Fruit fly (Drosophila melanogaster) whole organism, embryonic: Measurements from ENCODE around the gene CG15764.

Experiments
- ATbp ChIP-seq: fragments of 200-800 bp; sonication (Bioruptor generic); optimal IDR thresholded peaks from 2 replicates; lab custom pipeline; 2017; ENCODE audit warnings: missing biosample characterization, mild to moderate bottlenecking, missing genetic modification characterization, missing genetic modification reagents
- Atf-2 ChIP-seq: fragments of 200-800 bp; sonication (Bioruptor generic); optimal IDR thresholded peaks from 2 replicates; lab custom pipeline; 2016; ENCODE audit warnings: missing biosample characterization, missing genetic modification characterization
- Awh ChIP-seq: fragments of 200-800 bp; sonication (Bioruptor generic); IDR thresholded peaks from 2 replicates; pipeline ENCODE4, ENCODE4 v1.3.6; 2022; ENCODE audit warnings: missing biosample characterization, missing genetic modification characterization
- Blimp-1 ChIP-seq: fragments of 200-800 bp; sonication (Bioruptor generic); optimal IDR thresholded peaks from 3 replicates; lab custom pipeline; 2018; ENCODE audit warnings: missing biosample characterization, missing genetic modification characterization, mild to moderate bottlenecking, moderate library complexity, missing genetic modification reagents
- CG10147 ChIP-seq: fragments of 200-800 bp; sonication (Bioruptor generic); optimal IDR thresholded peaks from 2 replicates; lab custom pipeline; 2019; ENCODE audit warnings: missing biosample characterization, mild to moderate bottlenecking, missing genetic modification characterization, moderate library complexity
- CG10462 ChIP-seq: fragments of 200-800 bp; sonication (Bioruptor generic); optimal IDR thresholded peaks from 2 replicates; lab custom pipeline; 2016; ENCODE audit warnings: missing biosample characterization, missing genetic modification characterization
- CG10959 ChIP-seq: fragments of 200-800 bp; sonication (Bioruptor generic); IDR thresholded peaks from 2 replicates; pipeline ENCODE4 v1.3.6; 2022; ENCODE audit warnings: missing biosample characterization, missing genetic modification characterization
- CG11398 ChIP-seq: fragments of 200-800 bp; sonication (Bioruptor generic); optimal IDR thresholded peaks from 2 replicates; lab custom pipeline; 2016; ENCODE audit warnings: missing biosample characterization, missing genetic modification characterization
- CG11560 ChIP-seq: fragments of 200-800 bp; sonication (Bioruptor generic); IDR thresholded peaks from 3 replicates; pipeline ENCODE4 v1.3.6; 2022; ENCODE audit warnings: missing biosample characterization, missing genetic modification characterization
- CG11723 ChIP-seq: fragments of 200-800 bp; sonication (Bioruptor generic); optimal IDR thresholded peaks from 2 replicates; lab custom pipeline; 2017; ENCODE audit warnings: missing biosample characterization, mild to moderate bottlenecking, missing genetic modification characterization
- CG12071 ChIP-seq: fragments of 200-800 bp; sonication (Bioruptor generic); optimal IDR thresholded peaks from 3 replicates; lab custom pipeline; 2018; ENCODE audit warnings: missing biosample characterization, mild to moderate bottlenecking, missing genetic modification characterization
- CG12104 ChIP-seq: fragments of 200-800 bp; sonication (Bioruptor generic); optimal IDR thresholded peaks from 3 replicates; lab custom pipeline; 2016; ENCODE audit warnings: missing biosample characterization, missing genetic modification characterization
- CG12236 ChIP-seq: fragments of 200-800 bp; sonication (Bioruptor generic); optimal IDR thresholded peaks from 2 replicates; lab custom pipeline; 2016; ENCODE audit warnings: missing biosample characterization, missing genetic modification characterization
- CG13894 ChIP-seq: fragments of 200-800 bp; sonication (Bioruptor generic); optimal IDR thresholded peaks from 3 replicates; lab custom pipeline; 2018; ENCODE audit warnings: missing biosample characterization, mild to moderate bottlenecking, missing genetic modification characterization, moderate library complexity
- CG15011 ChIP-seq: fragments of 200-800 bp; sonication (Bioruptor generic); optimal IDR thresholded peaks from 3 replicates; lab custom pipeline; 2018; ENCODE audit warnings: missing biosample characterization, mild to moderate bottlenecking, missing genetic modification characterization
- CG15269 ChIP-seq: fragments of 200-800 bp; sonication (Bioruptor generic); optimal IDR thresholded peaks from 2 replicates; lab custom pipeline; 2018; ENCODE audit warnings: missing biosample characterization, mild to moderate bottlenecking, missing genetic modification characterization, moderate library complexity
- CG17385 ChIP-seq: fragments of 200-800 bp; sonication (Bioruptor generic); optimal IDR thresholded peaks from 3 replicates; lab custom pipeline; 2018; ENCODE audit warnings: missing biosample characterization, mild to moderate bottlenecking, missing genetic modification characterization
- CG1792 ChIP-seq: fragments of 200-800 bp; sonication (Bioruptor generic); optimal IDR thresholded peaks from 2 replicates; lab custom pipeline; 2016; ENCODE audit warnings: missing biosample characterization, missing genetic modification characterization
- CG18619 ChIP-seq: fragments of 200-800 bp; sonication (Bioruptor generic); optimal IDR thresholded peaks from 3 replicates; lab custom pipeline; 2017; ENCODE audit warnings: missing biosample characterization, mild to moderate bottlenecking, missing genetic modification characterization
- CG34422 ChIP-seq: fragments of 200-800 bp; sonication (Bioruptor generic); IDR thresholded peaks from 3 replicates; pipeline ENCODE4 v1.3.6; 2022; ENCODE audit warnings: missing biosample characterization, missing genetic modification characterization
- CG4282 ChIP-seq: fragments of 200-800 bp; sonication (Bioruptor generic); optimal IDR thresholded peaks from 2 replicates; lab custom pipeline; 2016; ENCODE audit warnings: missing biosample characterization, missing genetic modification characterization
- CG4707 ChIP-seq: fragments of 200-800 bp; sonication (Bioruptor generic); optimal IDR thresholded peaks from 2 replicates; lab custom pipeline; 2018; ENCODE audit warnings: missing biosample characterization, mild to moderate bottlenecking, missing genetic modification characterization, moderate library complexity
- CG6175 ChIP-seq: fragments of 200-800 bp; sonication (Bioruptor generic); IDR thresholded peaks from 3 replicates; pipeline ENCODE4 v1.3.6; 2022; ENCODE audit warnings: missing biosample characterization, missing genetic modification characterization
- CG7357 ChIP-seq: fragments of 200-800 bp; sonication (Bioruptor generic); IDR thresholded peaks from 3 replicates; pipeline ENCODE4 v1.3.6; 2022; ENCODE audit warnings: missing biosample characterization, missing genetic modification characterization
- CG9437 ChIP-seq: fragments of 200-800 bp; sonication (Bioruptor generic); optimal IDR thresholded peaks from 2 replicates; lab custom pipeline; 2018; ENCODE audit warnings: missing biosample characterization, mild to moderate bottlenecking, missing genetic modification characterization
- Dbx ChIP-seq: fragments of 200-800 bp; sonication (Bioruptor generic); IDR thresholded peaks from 3 replicates; pipeline ENCODE4 v1.3.6; 2022; ENCODE audit warnings: missing biosample characterization, missing genetic modification characterization
- Hmx ChIP-seq: fragments of 200-800 bp; sonication (Bioruptor generic); optimal IDR thresholded peaks from 2 replicates; lab custom pipeline; 2016; ENCODE audit warnings: missing biosample characterization, missing genetic modification characterization
- Kr ChIP-seq: fragments of 200-800 bp; sonication (Bioruptor generic); optimal IDR thresholded peaks from 2 replicates; lab custom pipeline; 2017; ENCODE audit warnings: missing biosample characterization, mild to moderate bottlenecking, missing genetic modification characterization
- Meics ChIP-seq: fragments of 200-800 bp; sonication (Bioruptor generic); optimal IDR thresholded peaks from 2 replicates; lab custom pipeline; 2017; ENCODE audit warnings: missing biosample characterization, mild to moderate bottlenecking, missing genetic modification characterization
- Six4 ChIP-seq: fragments of 200-800 bp; sonication (Bioruptor generic); optimal IDR thresholded peaks from 2 replicates; lab custom pipeline; 2016; ENCODE audit warnings: missing biosample characterization, missing genetic modification characterization
- Sox102F ChIP-seq: fragments of 200-800 bp; sonication (Bioruptor generic); optimal IDR thresholded peaks from 2 replicates; lab custom pipeline; 2018; ENCODE audit warnings: missing biosample characterization, mild to moderate bottlenecking, missing genetic modification characterization, moderate library complexity
- Xrp1 ChIP-seq: fragments of 200-800 bp; sonication (Bioruptor generic); IDR thresholded peaks from 2 replicates; pipeline ENCODE4 v1.3.6; 2022; ENCODE audit warnings: missing biosample characterization, missing genetic modification characterization
- ap ChIP-seq: fragments of 200-800 bp; sonication (Bioruptor generic); IDR thresholded peaks from 2 replicates; pipeline ENCODE4 v1.3.6; 2022; ENCODE audit warnings: missing biosample characterization, missing genetic modification characterization
- ash1 ChIP-seq: fragments of 200-800 bp; sonication (Bioruptor generic); optimal IDR thresholded peaks from 2 replicates; lab custom pipeline; 2018; ENCODE audit warnings: missing biosample characterization, mild to moderate bottlenecking, missing genetic modification characterization
- bcd ChIP-seq: fragments of 200-800 bp; sonication (Bioruptor generic); optimal IDR thresholded peaks from 2 replicates; lab custom pipeline; 2017; ENCODE audit warnings: missing biosample characterization, mild to moderate bottlenecking, missing genetic modification characterization
- bigmax ChIP-seq: fragments of 200-800 bp; sonication (Bioruptor generic); optimal IDR thresholded peaks from 2 replicates; lab custom pipeline; 2018; ENCODE audit warnings: missing biosample characterization, mild to moderate bottlenecking, missing genetic modification characterization
- ci ChIP-seq: fragments of 200-800 bp; sonication (Bioruptor generic); IDR thresholded peaks from 3 replicates; pipeline ENCODE4 v1.3.6; 2022; ENCODE audit warnings: missing biosample characterization, missing genetic modification characterization
- dpn ChIP-seq, 2 experiments: fragments of 200-800 bp; sonication (Bioruptor generic); optimal IDR thresholded peaks; 3 replicates each; lab custom pipeline; 2016; ENCODE audit warnings: missing biosample characterization in 2 of 2, missing genetic modification characterization in 2 of 2
- fu2 ChIP-seq: fragments of 200-800 bp; sonication (Bioruptor generic); optimal IDR thresholded peaks from 2 replicates; lab custom pipeline; 2016; ENCODE audit warnings: missing biosample characterization, missing genetic modification characterization
- gce ChIP-seq: fragments of 200-800 bp; sonication (Bioruptor generic); IDR thresholded peaks from 3 replicates; pipeline ENCODE4 v1.3.6; 2022; ENCODE audit warnings: missing biosample characterization, missing genetic modification characterization
- ind ChIP-seq: fragments of 200-800 bp; sonication (Bioruptor generic); optimal IDR thresholded peaks from 3 replicates; lab custom pipeline; 2016; ENCODE audit warnings: missing biosample characterization, missing genetic modification characterization
- nau ChIP-seq: fragments of 200-800 bp; sonication (Bioruptor generic); optimal IDR thresholded peaks from 3 replicates; lab custom pipeline; 2017; ENCODE audit warnings: missing biosample characterization, mild to moderate bottlenecking, missing genetic modification characterization, missing genetic modification reagents
- nerfin-1 ChIP-seq: fragments of 200-800 bp; sonication (Bioruptor generic); optimal IDR thresholded peaks from 3 replicates; lab custom pipeline; 2019; ENCODE audit warnings: missing biosample characterization, mild to moderate bottlenecking, missing genetic modification characterization, moderate library complexity
- nmo ChIP-seq: fragments of 200-800 bp; sonication (Bioruptor generic); optimal IDR thresholded peaks from 2 replicates; lab custom pipeline; 2018; ENCODE audit warnings: missing biosample characterization, mild to moderate bottlenecking, missing genetic modification characterization, moderate library complexity
- odd ChIP-seq: fragments of 200-800 bp; sonication (Bioruptor generic); optimal IDR thresholded peaks from 2 replicates; lab custom pipeline; 2017; ENCODE audit warnings: missing biosample characterization, mild to moderate bottlenecking, missing genetic modification characterization
- onecut ChIP-seq: fragments of 200-800 bp; sonication (Bioruptor generic); IDR thresholded peaks from 2 replicates; pipeline ENCODE4 v1.3.6; 2022; ENCODE audit warnings: missing biosample characterization, missing genetic modification characterization
- pita ChIP-seq: fragments of 200-800 bp; sonication (Bioruptor generic); optimal IDR thresholded peaks from 2 replicates; lab custom pipeline; 2017; ENCODE audit warnings: missing biosample characterization, mild to moderate bottlenecking, missing genetic modification characterization
- pnt ChIP-seq: fragments of 200-800 bp; sonication (Bioruptor generic); optimal IDR thresholded peaks from 3 replicates; lab custom pipeline; 2016; ENCODE audit warnings: missing biosample characterization, missing genetic modification characterization
- pzg ChIP-seq: fragments of 200-800 bp; sonication (Bioruptor generic); optimal IDR thresholded peaks from 3 replicates; lab custom pipeline; 2018; ENCODE audit warnings: missing biosample characterization, mild to moderate bottlenecking, missing genetic modification characterization, moderate library complexity
- row ChIP-seq: fragments of 200-800 bp; sonication (Bioruptor generic); IDR thresholded peaks from 3 replicates; pipeline ENCODE4 v1.3.6; 2022; ENCODE audit warnings: missing biosample characterization, missing genetic modification characterization
- slp2 ChIP-seq: fragments of 200-800 bp; sonication (Bioruptor generic); optimal IDR thresholded peaks from 2 replicates; lab custom pipeline; 2016; ENCODE audit warnings: missing biosample characterization, missing genetic modification characterization
- unpg ChIP-seq: fragments of 200-800 bp; sonication (Bioruptor generic); optimal IDR thresholded peaks from 3 replicates; lab custom pipeline; 2018; ENCODE audit warnings: missing biosample characterization, mild to moderate bottlenecking, missing genetic modification characterization, moderate library complexity
- zen2 ChIP-seq: fragments of 200-800 bp; sonication (Bioruptor generic); IDR thresholded peaks from 3 replicates; pipeline ENCODE4 v1.3.6; 2022; ENCODE audit warnings: missing biosample characterization, missing genetic modification characterization; ENCODE audit not compliant: partially characterized antibody

CG15764 gene

dm6 chrX:5876584-5876983 is 7.7 kb downstream of the CG15764 start, which contains the start of gene mof (continued):
- TF ChIP-seq CG10462 (GFP tag; lab: Kevin White, UChicago) (no peak), CG7357 (no peak), Kr (GFP tag; lab: Kevin White, UChicago) (no peak), ATbp (no peak), gce (GFP tag; lab: Robert Waterston, UW) (no peak), ci (GFP tag; lab: Robert Waterston, UW) (no peak), pita (GFP tag; lab: Kevin White, UChicago) (no peak), CG11723 (no peak), onecut (GFP tag; lab: Robert Waterston, UW) (no peak), CG12104 (GFP tag; lab: Kevin White, UChicago) (no peak), CG10959 (GFP tag; lab: Robert Waterston, UW) (no peak), Meics (no peak), ash1 (GFP tag; lab: Kevin White, UChicago) (no peak), nmo (GFP tag; lab: Kevin White, UChicago) (no peak), Six4 (GFP tag; lab: Kevin White, UChicago) (no peak), CG9437 (GFP tag; lab: Kevin White, UChicago) (no peak), fu2 (GFP tag; lab: Kevin White, UChicago) (no peak), Dbx (no peak), CG18619 (GFP tag; lab: Kevin White, UChicago) (no peak), odd (GFP tag; lab: Kevin White, UChicago) (no peak), ap (no peak), zen2 (peak; percentile 74), nerfin-1 (tag; lab: Kevin White, UChicago) (no peak), CG15269 (tag; lab: Kevin White, UChicago) (no peak), ind (GFP tag; lab: Kevin White, UChicago) (no peak), CG10147 (GFP tag; lab: Kevin White, UChicago) (no peak), dpn (GFP tag; optimal IDR thresholded peaks at IDR 0.05; lab: Kevin White, UChicago) (no peak), unpg (no peak), Blimp-1 (GFP tag; lab: Kevin White, UChicago) (no peak), bigmax (GFP tag; lab: Kevin White, UChicago) (no peak), CG15011 (GFP tag; lab: Kevin White, UChicago) (no peak), bcd (no peak), Awh (GFP tag; lab: Robert Waterston, UW) (no peak), CG12236 (GFP tag; lab: Kevin White, UChicago) (no peak), CG6175 (GFP tag; lab: Robert Waterston, UW) (no peak), CG34422 (no peak), CG4707 (GFP tag; lab: Kevin White, UChicago) (no peak), Hmx (GFP tag; lab: Kevin White, UChicago) (no peak), pzg (GFP tag; lab: Kevin White, UChicago) (peak; percentile 50), CG17385 (GFP tag; lab: Kevin White, UChicago) (no peak), CG13894 (tag; lab: Kevin White, UChicago) (no peak), CG11560 (tag; lab: Robert Waterston, UW) (no peak), pnt (GFP tag; lab: Kevin White, UChicago) (no peak), slp2 (no peak), Xrp1 (GFP tag; lab: Robert Waterston, UW) (no peak), CG4282 (GFP tag; lab: Kevin White, UChicago) (no peak), Sox102F (GFP tag; lab: Kevin White, UChicago) (no peak), CG1792 (GFP tag; lab: Kevin White, UChicago) (no peak), nau (GFP tag; lab: Kevin White, UChicago) (no peak), CG11398 (no peak), CG12071 (GFP tag; lab: Kevin White, UChicago) (no peak), Atf-2 (GFP tag; lab: Kevin White, UChicago) (no peak), row (GFP tag; lab: Robert Waterston, UW) (no peak)
